Fruit fly (Drosophila melanogaster) whole organism, pupa: ENCODE data around the gene Hers.

Experiments
- CG12605 ChIP-seq: fragments of 200-800 bp; sonication (Bioruptor generic); IDR thresholded peaks from 2 replicates; pipeline ENCODE4 v1.3.6; 2022; ENCODE audit warnings: missing biosample characterization, missing genetic modification characterization
- CG13204 ChIP-seq: fragments of 200-800 bp; sonication (Bioruptor generic); optimal IDR thresholded peaks from 2 replicates; lab custom pipeline; 2018; ENCODE audit warnings: missing biosample characterization, mild to moderate bottlenecking, missing genetic modification characterization, moderate library complexity
- CG14655 ChIP-seq: fragments of 200-800 bp; sonication (Bioruptor generic); optimal IDR thresholded peaks from 3 replicates; lab custom pipeline; 2017; ENCODE audit warnings: mild to moderate bottlenecking, missing biosample characterization, missing genetic modification reagents, missing genetic modification characterization
- CG15710 ChIP-seq: fragments of 200-800 bp; sonication (Bioruptor generic); optimal IDR thresholded peaks from 2 replicates; lab custom pipeline; 2018; ENCODE audit warnings: missing biosample characterization, mild to moderate bottlenecking, missing genetic modification characterization, moderate library complexity
- CG32121 ChIP-seq: fragments of 200-800 bp; sonication (Bioruptor generic); IDR thresholded peaks from 2 replicates; pipeline ENCODE4 v1.3.6; 2022; ENCODE audit warnings: missing biosample characterization, missing genetic modification characterization
- CG8159 ChIP-seq: fragments of 200-800 bp; sonication (Bioruptor generic); optimal IDR thresholded peaks from 3 replicates; lab custom pipeline; 2018; ENCODE audit warnings: missing biosample characterization, mild to moderate bottlenecking, missing genetic modification characterization, moderate library complexity
- CG8301 ChIP-seq: fragments of 200-800 bp; sonication (Bioruptor generic); optimal IDR thresholded peaks from 2 replicates; lab custom pipeline; 2018; ENCODE audit warnings: missing biosample characterization, mild to moderate bottlenecking, missing genetic modification characterization
- D1 ChIP-seq: fragments of 200-800 bp; sonication (Bioruptor generic); optimal IDR thresholded peaks from 2 replicates; lab custom pipeline; 2018; ENCODE audit warnings: missing biosample characterization, mild to moderate bottlenecking, missing genetic modification characterization, moderate library complexity
- EcR ChIP-seq: fragments of 200-800 bp; sonication (Bioruptor generic); optimal IDR thresholded peaks from 3 replicates; lab custom pipeline; 2019; ENCODE audit warnings: missing biosample characterization, missing genetic modification characterization, mild to moderate bottlenecking, moderate library complexity, missing genetic modification reagents
- Ets98B ChIP-seq: fragments of 200-800 bp; sonication (Bioruptor generic); IDR thresholded peaks from 2 replicates; pipeline ENCODE4 v1.3.6; 2022; ENCODE audit warnings: missing biosample characterization, missing genetic modification characterization
- Pif1A ChIP-seq: fragments of 200-800 bp; sonication (Bioruptor generic); optimal IDR thresholded peaks from 3 replicates; lab custom pipeline; 2016; ENCODE audit warnings: missing biosample characterization, missing genetic modification characterization
- Pif1B ChIP-seq: fragments of 200-800 bp; sonication (Bioruptor generic); optimal IDR thresholded peaks from 3 replicates; lab custom pipeline; 2016; ENCODE audit warnings: missing biosample characterization, missing genetic modification characterization
- fd96Ca ChIP-seq: fragments of 200-800 bp; sonication (Bioruptor generic); IDR thresholded peaks from 3 replicates; pipeline ENCODE4 v1.3.6; 2022; ENCODE audit warnings: missing biosample characterization, missing genetic modification characterization
- rn ChIP-seq: fragments of 200-800 bp; sonication (Bioruptor generic); IDR thresholded peaks from 2 replicates; pipeline ENCODE4 v1.3.6; 2022; ENCODE audit warnings: missing biosample characterization, missing genetic modification characterization

DNA sequence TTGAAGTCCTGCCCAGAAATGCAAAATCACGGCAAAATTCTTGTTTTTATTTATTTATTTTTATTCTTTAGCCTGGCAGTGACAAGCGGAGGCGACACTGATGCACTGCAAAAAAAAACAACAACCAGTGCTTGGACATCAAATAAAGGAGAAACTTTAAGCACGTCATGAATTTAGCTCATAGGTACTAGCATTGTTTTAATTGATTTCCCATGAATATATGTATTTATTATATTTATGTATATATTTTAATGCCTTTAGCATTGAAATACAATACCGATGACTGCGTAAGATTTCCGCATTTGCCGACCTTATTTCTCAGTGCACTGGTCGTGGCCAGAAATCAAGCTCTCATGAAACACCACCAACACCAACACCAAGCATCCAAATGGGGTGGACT lies 47.3 kb upstream of the Hers start:
- no peak for TF ChIP-seq EcR
- TF ChIP-seq CG13204 (GFP tag; lab: Kevin White, UChicago): no peak
- no peak for TF ChIP-seq Ets98B (GFP tag; lab: Robert Waterston, UW)
- no peak for TF ChIP-seq CG15710
- no peak for TF ChIP-seq D1 (tag; lab: Kevin White, UChicago)
- no peak for TF ChIP-seq Pif1B (GFP tag; lab: Kevin White, UChicago)
- no peak for TF ChIP-seq rn (GFP tag; lab: Robert Waterston, UW)
- TF ChIP-seq Pif1A (GFP tag; lab: Kevin White, UChicago): no peak
- no peak for TF ChIP-seq CG8301
- no peak for TF ChIP-seq CG32121 (GFP tag; lab: Robert Waterston, UW)
- no peak for TF ChIP-seq fd96Ca
- TF ChIP-seq CG12605 (GFP tag; lab: Robert Waterston, UW): no peak
- no peak for TF ChIP-seq CG14655
- TF ChIP-seq CG8159 (tag; lab: Kevin White, UChicago): no peak
